Worm (Caenorhabditis elegans) whole organism, young adult: ENCODE data around the gene wnk-1.

Experiments used
- B0035.1 ChIP-seq: sonication (generic microtip); optimal IDR thresholded peaks from 2 replicates; lab custom pipeline; 2016; ENCODE audit warnings: missing genetic modification characterization, mild to moderate bottlenecking, missing compliant biosample characterization, missing genotype, missing genetic modification reagents
- B0261.1 ChIP-seq: sonication (generic microtip); optimal IDR thresholded peaks from 2 replicates; lab custom pipeline; 2016; ENCODE audit warnings: mild to moderate bottlenecking, missing genetic modification characterization, moderate library complexity, missing compliant biosample characterization
- B0336.3 ChIP-seq: fragments of 200-800 bp; sonication (Bioruptor generic); IDR thresholded peaks from 2 replicates; pipeline ENCODE4 v1.3.6; 2022; ENCODE audit warnings: missing genetic modification characterization, missing compliant biosample characterization
- F39B2.1 ChIP-seq: fragments of 200-800 bp; sonication (Bioruptor generic); IDR thresholded peaks from 2 replicates; pipeline ENCODE4 v1.3.6; 2022; ENCODE audit warnings: missing genetic modification reagents, missing genetic modification characterization, missing compliant biosample characterization
- K12H6.12 ChIP-seq: fragments of 200-800 bp; sonication (Bioruptor generic); optimal IDR thresholded peaks from 2 replicates; lab custom pipeline; 2018; ENCODE audit warnings: mild to moderate bottlenecking, missing genetic modification characterization, missing compliant biosample characterization
- T07F8.4 ChIP-seq: sonication (generic microtip); optimal IDR thresholded peaks from 2 replicates; lab custom pipeline; 2016; ENCODE audit warnings: mild to moderate bottlenecking, missing genetic modification characterization, moderate library complexity, missing compliant biosample characterization
- Y53G8AR.9 ChIP-seq: fragments of 200-800 bp; sonication (Bioruptor generic); conservative IDR thresholded peaks from 2 replicates; pipeline ENCODE4 v1.3.6; 2022; ENCODE audit warnings: missing genetic modification reagents, missing genetic modification characterization, missing compliant biosample characterization
- Y56A3A.18 ChIP-seq: fragments of 200-800 bp; sonication (Bioruptor generic); IDR thresholded peaks from 2 replicates; pipeline ENCODE4 v1.3.6; 2022; ENCODE audit warnings: missing genetic modification reagents, missing genetic modification characterization, missing compliant biosample characterization
- Y79H2A.3 ChIP-seq: fragments of 200-800 bp; sonication (Bioruptor generic); conservative IDR thresholded peaks from 2 replicates; pipeline ENCODE4 v1.3.6; 2022; ENCODE audit warnings: missing genetic modification reagents, missing genetic modification characterization, missing compliant biosample characterization
- athp-1 ChIP-seq: sonication (generic microtip); optimal IDR thresholded peaks from 2 replicates; lab custom pipeline; 2017; ENCODE audit warnings: mild to moderate bottlenecking, missing genetic modification characterization, missing compliant biosample characterization
- ccch-3 ChIP-seq: fragments of 200-800 bp; sonication (Bioruptor generic); optimal IDR thresholded peaks from 2 replicates; lab custom pipeline; 2018; ENCODE audit warnings: mild to moderate bottlenecking, missing genetic modification characterization, missing compliant biosample characterization
- ceh-91 ChIP-seq: fragments of 200-800 bp; sonication (Bioruptor generic); IDR thresholded peaks from 2 replicates; pipeline ENCODE4 v1.3.6; 2022; ENCODE audit warnings: missing genetic modification reagents, missing genetic modification characterization, missing compliant biosample characterization
- die-1 ChIP-seq: sonication (generic microtip); optimal IDR thresholded peaks from 2 replicates; lab custom pipeline; 2016; ENCODE audit warnings: missing genotype, mild to moderate bottlenecking, missing genetic modification characterization, missing compliant biosample characterization
- dox-1 ChIP-seq: fragments of 200-800 bp; sonication (Bioruptor generic); IDR thresholded peaks from 2 replicates; pipeline ENCODE4 v1.3.6; 2022; ENCODE audit warnings: missing genetic modification reagents, missing genetic modification characterization, missing compliant biosample characterization
- efl-1 ChIP-seq: fragments of 150-350 bp; optimal IDR thresholded peaks from 2 replicates; lab custom pipeline; 2014; ENCODE audit warnings: missing biosample characterization, missing genetic modification reagents, missing genetic modification characterization
- egl-18 ChIP-seq: fragments of 200-800 bp; sonication (Bioruptor generic); IDR thresholded peaks from 2 replicates; pipeline ENCODE4 v1.3.6; 2022; ENCODE audit warnings: missing genetic modification reagents, missing genetic modification characterization, missing compliant biosample characterization
- egrh-3 ChIP-seq: fragments of 200-800 bp; sonication (Bioruptor generic); IDR thresholded peaks from 2 replicates; pipeline ENCODE4 v1.3.6; 2022; ENCODE audit warnings: missing genetic modification reagents, missing genetic modification characterization, missing compliant biosample characterization
- ets-4 ChIP-seq: fragments of 200-800 bp; sonication (Bioruptor generic); optimal IDR thresholded peaks from 2 replicates; lab custom pipeline; 2018; ENCODE audit warnings: mild to moderate bottlenecking, missing genetic modification characterization, missing compliant biosample characterization
- fkh-3 ChIP-seq: sonication (generic microtip); optimal IDR thresholded peaks from 2 replicates; lab custom pipeline; 2016; ENCODE audit warnings: mild to moderate bottlenecking, missing genetic modification characterization, missing compliant biosample characterization
- gei-17 ChIP-seq: fragments of 200-800 bp; sonication (Bioruptor generic); optimal IDR thresholded peaks from 2 replicates; lab custom pipeline; 2018; ENCODE audit warnings: mild to moderate bottlenecking, missing genetic modification characterization, missing compliant biosample characterization
- hmg-20 ChIP-seq: fragments of 200-800 bp; sonication (Bioruptor generic); IDR thresholded peaks from 2 replicates; pipeline ENCODE4 v1.3.6; 2022; ENCODE audit warnings: missing genetic modification reagents, missing genetic modification characterization, missing compliant biosample characterization
- hrde-1 ChIP-seq: sonication (generic microtip); optimal IDR thresholded peaks from 2 replicates; lab custom pipeline; 2016; ENCODE audit warnings: missing genetic modification characterization, mild to moderate bottlenecking, missing compliant biosample characterization, moderate library complexity, missing genotype, missing genetic modification reagents, borderline replicate concordance
- let-607 ChIP-seq, 2 experiments: fragments of 200-800 bp in 1 of 2; sonication (Bioruptor generic) in 1 of 2; sonication (generic microtip) in 1 of 2; optimal IDR thresholded peaks; 2 replicates each; lab custom pipeline; 2016 to 2018; ENCODE audit warnings: mild to moderate bottlenecking in 2 of 2, missing compliant biosample characterization in 2 of 2, missing genetic modification characterization in 2 of 2, moderate library complexity in 2 of 2, missing genotype in 1 of 2
- lin-54 ChIP-seq: fragments of 200-800 bp; sonication (Bioruptor generic); optimal IDR thresholded peaks from 2 replicates; lab custom pipeline; 2018; ENCODE audit warnings: mild to moderate bottlenecking, missing genetic modification characterization, missing compliant biosample characterization
- lsy-27 ChIP-seq: sonication (generic microtip); optimal IDR thresholded peaks from 2 replicates; lab custom pipeline; 2017; ENCODE audit warnings: missing genetic modification characterization, mild to moderate bottlenecking, missing compliant biosample characterization, antibody characterized with exemption, missing genotype, borderline replicate concordance; ENCODE audit not compliant: insufficient read depth
- mes-4 ChIP-seq: sonication (generic microtip); optimal IDR thresholded peaks from 2 replicates; lab custom pipeline; 2016; ENCODE audit warnings: missing genotype, missing genetic modification characterization, missing compliant biosample characterization
- nfyb-1 ChIP-seq: fragments of 200-800 bp; sonication (Bioruptor generic); IDR thresholded peaks from 2 replicates; pipeline ENCODE4 v1.3.6; 2022; ENCODE audit warnings: missing genetic modification reagents, missing genetic modification characterization, missing compliant biosample characterization
- nhr-27 ChIP-seq: fragments of 200-800 bp; sonication (Bioruptor generic); optimal IDR thresholded peaks from 2 replicates; lab custom pipeline; 2018; ENCODE audit warnings: mild to moderate bottlenecking, missing genetic modification characterization, moderate library complexity, missing compliant biosample characterization
- nhr-80 ChIP-seq: sonication (generic microtip); optimal IDR thresholded peaks from 2 replicates; lab custom pipeline; 2016; ENCODE audit warnings: missing genetic modification characterization, missing compliant biosample characterization
- nhr-90 ChIP-seq: sonication (generic microtip); optimal IDR thresholded peaks from 2 replicates; lab custom pipeline; 2016; ENCODE audit warnings: missing genotype, mild to moderate bottlenecking, missing genetic modification characterization, missing compliant biosample characterization
- pbrm-1 ChIP-seq: fragments of 200-800 bp; sonication (Bioruptor generic); IDR thresholded peaks from 2 replicates; pipeline ENCODE4 v1.3.6; 2022; ENCODE audit warnings: missing genetic modification reagents, missing genetic modification characterization, missing compliant biosample characterization
- pha-4 ChIP-seq: fragments of 150-350 bp; sonication (generic microtip); optimal IDR thresholded peaks from 2 replicates; lab custom pipeline; 2014; ENCODE audit warnings: missing biosample characterization, missing genetic modification reagents, missing genetic modification characterization
- repo-1 ChIP-seq: sonication (generic microtip); optimal IDR thresholded peaks from 2 replicates; lab custom pipeline; 2017; ENCODE audit warnings: mild to moderate bottlenecking, missing genetic modification characterization, missing compliant biosample characterization
- sdz-38 ChIP-seq: sonication (generic microtip); optimal IDR thresholded peaks from 2 replicates; lab custom pipeline; 2016; ENCODE audit warnings: missing genotype, missing genetic modification characterization, missing compliant biosample characterization
- snpc-3.4 ChIP-seq: sonication (generic microtip); optimal IDR thresholded peaks from 2 replicates; lab custom pipeline; 2017; ENCODE audit warnings: missing genetic modification characterization, mild to moderate bottlenecking, missing compliant biosample characterization, antibody characterized with exemption, moderate library complexity, missing genotype, missing genetic modification reagents
- somi-1 ChIP-seq: fragments of 200-800 bp; sonication (Bioruptor generic); optimal IDR thresholded peaks from 2 replicates; lab custom pipeline; 2018; ENCODE audit warnings: mild to moderate bottlenecking, missing genetic modification characterization, missing compliant biosample characterization
- sptf-2 ChIP-seq: fragments of 200-800 bp; sonication (Bioruptor generic); optimal IDR thresholded peaks from 2 replicates; lab custom pipeline; 2018; ENCODE audit warnings: mild to moderate bottlenecking, missing genetic modification characterization, missing compliant biosample characterization
- tlf-1 ChIP-seq: fragments of 200-800 bp; sonication (Bioruptor generic); optimal IDR thresholded peaks from 2 replicates; lab custom pipeline; 2018; ENCODE audit warnings: mild to moderate bottlenecking, missing genetic modification characterization, missing compliant biosample characterization
- ztf-22 ChIP-seq: fragments of 200-800 bp; sonication (Bioruptor generic); optimal IDR thresholded peaks from 2 replicates; lab custom pipeline; 2018; ENCODE audit warnings: mild to moderate bottlenecking, missing genetic modification characterization, moderate library complexity, missing compliant biosample characterization
- ztf-25 ChIP-seq: fragments of 200-800 bp; sonication (Bioruptor generic); IDR thresholded peaks from 2 replicates; pipeline ENCODE4 v1.3.6; 2022; ENCODE audit warnings: missing genetic modification reagents, missing genetic modification characterization, missing compliant biosample characterization
- ztf-26 ChIP-seq: sonication (generic microtip); optimal IDR thresholded peaks from 2 replicates; lab custom pipeline; 2017; ENCODE audit warnings: missing genetic modification characterization, missing compliant biosample characterization
- ztf-6 ChIP-seq: fragments of 200-800 bp; sonication (Bioruptor generic); IDR thresholded peaks from 2 replicates; pipeline ENCODE4 v1.3.6; 2022; ENCODE audit warnings: missing genetic modification reagents, missing genetic modification characterization, missing compliant biosample characterization

Gene wnk-1

DNA sequence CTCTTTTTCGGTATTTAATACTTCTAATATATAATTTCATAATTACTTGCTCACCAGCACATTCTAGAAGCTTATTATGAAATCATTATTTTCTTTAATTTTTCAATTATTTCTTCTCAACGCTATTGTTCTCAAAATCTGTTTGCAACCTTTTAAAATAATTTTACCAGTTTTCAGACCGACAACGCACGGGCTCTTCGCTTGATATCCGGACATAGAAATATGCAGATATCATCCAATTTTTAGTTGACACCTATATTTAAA is at the start of gene wnk-1:
Gene wnk-1, plus strand, starts transcription at position 165 of the 264 bp plus-strand sequence.
- TF ChIP-seq athp-1 (tag; lab: Kevin White, UChicago) (no peak), hrde-1 (tag; lab: Kevin White, UChicago) (no peak), ceh-91 (GFP tag; lab: Robert Waterston, UW) (no peak), B0336.3 (GFP tag; lab: Robert Waterston, UW) (no peak), T07F8.4 (tag; lab: Kevin White, UChicago) (no peak), mes-4 (tag; lab: Kevin White, UChicago) (no peak), ztf-26 (no peak), Y53G8AR.9 (GFP tag; lab: Robert Waterston, UW) (no peak), egrh-3 (GFP tag; lab: Robert Waterston, UW) (no peak), Y56A3A.18 (GFP tag; lab: Robert Waterston, UW) (no peak), egl-18 (GFP tag; lab: Robert Waterston, UW) (no peak), pbrm-1 (GFP tag; lab: Robert Waterston, UW) (no peak), nhr-27 (tag; lab: Kevin White, UChicago) (no peak), gei-17 (no peak), B0035.1 (tag; lab: Kevin White, UChicago) (no peak), ets-4 (GFP tag; lab: Kevin White, UChicago) (no peak), nfyb-1 (GFP tag; lab: Robert Waterston, UW) (no peak), nhr-80 (tag; lab: Kevin White, UChicago) (no peak), pha-4 (no peak)

DNA sequence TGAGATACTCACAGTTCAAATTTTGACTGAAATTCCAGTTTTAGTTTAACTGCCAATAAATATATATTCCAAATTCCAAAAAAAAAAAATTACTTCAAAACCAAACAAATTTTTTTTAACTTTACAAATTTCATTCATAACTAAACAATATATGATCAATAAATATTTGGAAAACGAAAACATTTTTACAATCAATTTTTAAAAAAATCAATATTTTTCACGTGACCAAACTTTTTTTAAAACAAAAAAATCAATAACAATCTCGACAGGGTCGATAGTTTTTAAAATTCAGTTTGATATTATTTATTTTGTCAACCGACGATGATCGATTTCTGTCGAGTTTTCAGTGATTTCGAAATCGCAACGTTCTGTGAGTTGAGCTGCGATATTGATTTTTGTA is 49.7 kb upstream of the wnk-1 start, which contains the start of gene F23B2.7:
Gene F23B2.7, plus strand, starts transcription at position 301 of the 400 bp plus-strand sequence.
- TF ChIP-seq hmg-20 (GFP tag; lab: Robert Waterston, UW) (no peak), B0261.1 (tag; lab: Kevin White, UChicago) (no peak), die-1 (tag; lab: Kevin White, UChicago) (no peak), let-607 (tag; optimal IDR thresholded peaks at IDR 0.05; lab: Kevin White, UChicago) (no peak), somi-1 (GFP tag; lab: Kevin White, UChicago) (no peak), nhr-90 (tag; lab: Kevin White, UChicago) (no peak), ztf-26 (no peak), Y79H2A.3 (GFP tag; lab: Robert Waterston, UW) (no peak), ccch-3 (GFP tag; lab: Kevin White, UChicago) (no peak), ztf-22 (GFP tag; lab: Kevin White, UChicago) (no peak), ztf-6 (GFP tag; lab: Robert Waterston, UW) (no peak), dox-1 (GFP tag; lab: Robert Waterston, UW) (no peak), sptf-2 (GFP tag; lab: Kevin White, UChicago) (no peak), ceh-91 (GFP tag; lab: Robert Waterston, UW) (no peak), sdz-38 (tag; lab: Kevin White, UChicago) (no peak), ztf-25 (GFP tag; lab: Robert Waterston, UW) (no peak)

DNA sequence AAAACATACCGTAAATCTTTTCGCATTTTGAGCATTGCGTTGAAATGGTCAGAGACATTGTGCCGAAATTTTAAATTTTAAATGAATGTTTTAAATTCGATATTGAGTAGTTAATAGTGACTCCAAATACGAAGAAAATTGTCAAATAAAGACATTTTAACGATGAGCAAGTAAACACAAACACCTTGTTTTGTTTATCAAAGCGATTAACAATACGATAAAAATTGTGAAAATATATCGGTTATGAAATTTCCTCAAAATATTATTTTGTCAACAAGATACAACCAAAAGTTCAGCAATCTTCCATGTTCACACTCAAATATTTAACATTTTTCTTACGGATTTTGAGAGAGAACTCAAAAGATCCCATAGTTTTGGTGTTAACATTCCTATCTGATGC is 45.6 kb upstream of the wnk-1 start, which contains the start of gene F23B2.10:
Gene F23B2.10, minus strand, starts transcription at position 101 of the 400 bp plus-strand sequence.
- no peak for TF ChIP-seq lin-54
- TF ChIP-seq tlf-1 (GFP tag; lab: Kevin White, UChicago) = no peak
- TF ChIP-seq repo-1 = no peak
- TF ChIP-seq snpc-3.4 = no peak
- TF ChIP-seq Y56A3A.18 (GFP tag; lab: Robert Waterston, UW) = no peak
- no peak for TF ChIP-seq pha-4
- no peak for TF ChIP-seq efl-1 (GFP tag; lab: Kevin White, UChicago)
- no peak for TF ChIP-seq F39B2.1 (GFP tag; lab: Robert Waterston, UW)
- TF ChIP-seq lsy-27 (tag; lab: Kevin White, UChicago) = no peak
- no peak for TF ChIP-seq K12H6.12 (tag; lab: Kevin White, UChicago)
- no peak for TF ChIP-seq fkh-3 (tag; lab: Kevin White, UChicago)
- no peak for TF ChIP-seq nhr-90 (tag; lab: Kevin White, UChicago)
- TF ChIP-seq hmg-20 (GFP tag; lab: Robert Waterston, UW) = no peak
